Worm (Caenorhabditis elegans) whole organism, mixed stage, embryonic: ENCODE results near the gene sre-32.

ENCODE experiments used
- M03D4.4 ChIP-seq: sonication (generic microtip); optimal IDR thresholded peaks from 2 replicates; lab custom pipeline; 2017; ENCODE audit warnings: mild to moderate bottlenecking, missing genetic modification characterization, missing compliant biosample characterization
- bed-3 ChIP-seq: fragments of 200-800 bp; sonication (Bioruptor generic); optimal IDR thresholded peaks from 3 replicates; lab custom pipeline; 2018; ENCODE audit warnings: mild to moderate bottlenecking, missing genetic modification characterization, moderate library complexity, missing compliant biosample characterization
- blmp-1 ChIP-seq: fragments of 150-350 bp; optimal IDR thresholded peaks from 2 replicates; lab custom pipeline; 2014; ENCODE audit warnings: missing biosample characterization, missing genetic modification characterization
- ceh-39 ChIP-seq: fragments of 150-350 bp; optimal IDR thresholded peaks from 2 replicates; lab custom pipeline; 2014; ENCODE audit warnings: missing biosample characterization, missing genetic modification characterization
- ceh-43 ChIP-seq: fragments of 200-800 bp; sonication (Bioruptor generic); optimal IDR thresholded peaks from 2 replicates; lab custom pipeline; 2018; ENCODE audit warnings: mild to moderate bottlenecking, missing genetic modification characterization, moderate library complexity, missing compliant biosample characterization
- ceh-83 ChIP-seq: fragments of 200-800 bp; sonication (Bioruptor generic); optimal IDR thresholded peaks from 2 replicates; lab custom pipeline; 2018; ENCODE audit warnings: mild to moderate bottlenecking, missing genetic modification characterization, missing compliant biosample characterization
- ces-1 ChIP-seq: fragments of 150-350 bp; optimal IDR thresholded peaks from 2 replicates; lab custom pipeline; 2014; ENCODE audit warnings: missing biosample characterization, missing genetic modification reagents, missing genetic modification characterization
- cnd-1 ChIP-seq: fragments of 200-800 bp; sonication (Bioruptor generic); optimal IDR thresholded peaks from 2 replicates; lab custom pipeline; 2018; ENCODE audit warnings: mild to moderate bottlenecking, missing genetic modification characterization, missing compliant biosample characterization
- drap-1 ChIP-seq: fragments of 200-800 bp; sonication (Bioruptor generic); optimal IDR thresholded peaks from 3 replicates; lab custom pipeline; 2018; ENCODE audit warnings: mild to moderate bottlenecking, missing genetic modification characterization, missing compliant biosample characterization
- elt-3 ChIP-seq: fragments of 150-350 bp; optimal IDR thresholded peaks from 2 replicates; lab custom pipeline; 2014; ENCODE audit warnings: missing biosample characterization, missing genetic modification characterization
- flh-1 ChIP-seq: fragments of 200-800 bp; sonication (Bioruptor generic); optimal IDR thresholded peaks from 2 replicates; lab custom pipeline; 2018; ENCODE audit warnings: mild to moderate bottlenecking, missing genetic modification characterization, moderate library complexity, missing compliant biosample characterization
- ham-2 ChIP-seq: fragments of 200-800 bp; sonication (Bioruptor generic); optimal IDR thresholded peaks from 2 replicates; lab custom pipeline; 2018; ENCODE audit warnings: mild to moderate bottlenecking, missing genetic modification characterization, missing compliant biosample characterization
- hlh-1 ChIP-seq: fragments of 150-350 bp; optimal IDR thresholded peaks from 2 replicates; lab custom pipeline; 2014; ENCODE audit warnings: missing biosample characterization, missing genetic modification reagents, missing genetic modification characterization
- lin-13 ChIP-seq: fragments of 150-350 bp; optimal IDR thresholded peaks from 2 replicates; lab custom pipeline; 2014; ENCODE audit warnings: missing biosample characterization, missing genetic modification characterization
- lin-32 ChIP-seq: fragments of 200-800 bp; sonication (Bioruptor generic); optimal IDR thresholded peaks from 2 replicates; lab custom pipeline; 2018; ENCODE audit warnings: mild to moderate bottlenecking, missing genetic modification characterization, missing compliant biosample characterization
- lsy-2 ChIP-seq: fragments of 150-350 bp; optimal IDR thresholded peaks from 2 replicates; lab custom pipeline; 2014; ENCODE audit warnings: missing biosample characterization, missing genetic modification characterization
- mab-5 ChIP-seq: fragments of 150-350 bp; optimal IDR thresholded peaks from 2 replicates; lab custom pipeline; 2014; ENCODE audit warnings: missing biosample characterization, missing genetic modification characterization
- mls-2 ChIP-seq: sonication (generic microtip); optimal IDR thresholded peaks from 2 replicates; lab custom pipeline; 2016; ENCODE audit warnings: mild to moderate bottlenecking, missing genetic modification characterization, moderate library complexity, missing compliant biosample characterization
- nhr-12 ChIP-seq: fragments of 150-350 bp; optimal IDR thresholded peaks from 2 replicates; lab custom pipeline; 2014; ENCODE audit warnings: missing biosample characterization, missing genetic modification characterization
- nhr-2 ChIP-seq: fragments of 150-350 bp; optimal IDR thresholded peaks from 2 replicates; lab custom pipeline; 2014; ENCODE audit warnings: missing biosample characterization, missing genetic modification characterization
- nhr-237 ChIP-seq: fragments of 150-350 bp; optimal IDR thresholded peaks from 2 replicates; lab custom pipeline; 2014; ENCODE audit warnings: missing biosample characterization, missing genetic modification characterization
- nhr-28 ChIP-seq: fragments of 150-350 bp; optimal IDR thresholded peaks from 2 replicates; lab custom pipeline; 2014; ENCODE audit warnings: missing biosample characterization, missing genetic modification characterization
- nhr-76 ChIP-seq: sonication (generic microtip); optimal IDR thresholded peaks from 2 replicates; lab custom pipeline; 2017; ENCODE audit warnings: missing biosample characterization, missing genetic modification characterization
- pha-4 ChIP-seq: fragments of 150-350 bp; optimal IDR thresholded peaks from 2 replicates; lab custom pipeline; 2018; ENCODE audit warnings: missing biosample characterization, missing genetic modification reagents, missing genetic modification characterization
- sem-2 ChIP-seq: fragments of 200-800 bp; sonication (Bioruptor generic); optimal IDR thresholded peaks from 2 replicates; lab custom pipeline; 2018; ENCODE audit warnings: mild to moderate bottlenecking, missing genetic modification characterization, missing compliant biosample characterization
- snpc-4 ChIP-seq: fragments of 150-350 bp; optimal IDR thresholded peaks from 2 replicates; lab custom pipeline; 2014; ENCODE audit warnings: missing biosample characterization, missing genetic modification characterization
- sptf-1 ChIP-seq: sonication (generic microtip); optimal IDR thresholded peaks from 2 replicates; lab custom pipeline; 2017; ENCODE audit warnings: mild to moderate bottlenecking, missing genetic modification characterization, moderate library complexity, missing compliant biosample characterization
- tbx-8 ChIP-seq: fragments of 200-800 bp; sonication (Bioruptor generic); optimal IDR thresholded peaks from 2 replicates; lab custom pipeline; 2018; ENCODE audit warnings: mild to moderate bottlenecking, missing genetic modification characterization, moderate library complexity, missing compliant biosample characterization
- unc-120 ChIP-seq: sonication (generic microtip); optimal IDR thresholded peaks from 2 replicates; lab custom pipeline; 2017; ENCODE audit warnings: missing genetic modification characterization, missing compliant biosample characterization; ENCODE audit not compliant: poor library complexity, severe bottlenecking
- unc-39 ChIP-seq: fragments of 150-350 bp; optimal IDR thresholded peaks from 2 replicates; lab custom pipeline; 2014; ENCODE audit warnings: missing biosample characterization, missing genetic modification characterization
- unc-62 ChIP-seq: fragments of 150-350 bp; optimal IDR thresholded peaks from 2 replicates; lab custom pipeline; 2014; ENCODE audit warnings: missing biosample characterization, missing genetic modification reagents, missing genetic modification characterization
- zip-8 ChIP-seq: fragments of 150-350 bp; optimal IDR thresholded peaks from 2 replicates; lab custom pipeline; 2014; ENCODE audit warnings: missing biosample characterization, missing genetic modification characterization
- ztf-11 ChIP-seq: fragments of 150-350 bp; optimal IDR thresholded peaks from 2 replicates; lab custom pipeline; 2014; ENCODE audit warnings: missing biosample characterization, missing genetic modification characterization

Gene sre-32

DNA sequence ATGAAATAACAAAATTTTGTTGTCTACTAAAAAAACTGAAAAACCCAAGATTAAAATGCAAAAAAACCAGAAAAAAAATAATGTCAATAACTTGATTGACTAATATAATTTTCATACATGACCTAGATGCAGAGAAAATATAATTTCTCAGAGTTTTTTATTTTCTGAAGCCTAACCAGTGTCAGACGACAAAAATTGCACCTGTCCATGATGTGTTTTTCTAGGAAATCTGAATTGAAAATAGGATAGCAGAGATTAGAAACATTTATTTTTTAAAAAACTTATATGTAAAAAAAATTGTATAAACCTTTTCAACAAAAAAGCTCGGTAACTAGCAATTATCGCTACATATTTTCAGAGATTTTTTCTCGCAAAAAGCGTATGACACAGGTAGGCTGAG lies 38.5 kb downstream of the sre-32 start:
- TF ChIP-seq cnd-1 (tag; lab: Kevin White, UChicago) (no peak), nhr-28 (tag; lab: Kevin White, UChicago) (no peak), nhr-2 (tag; lab: Kevin White, UChicago) (no peak), ceh-39 (tag; lab: Kevin White, UChicago) (no peak), unc-39 (tag; lab: Kevin White, UChicago) (no peak), ceh-83 (GFP tag; lab: Kevin White, UChicago) (no peak), hlh-1 (tag; lab: Kevin White, UChicago) (no peak), zip-8 (tag; lab: Kevin White, UChicago) (no peak), mab-5 (tag; lab: Kevin White, UChicago) (no peak), sem-2 (no peak), snpc-4 (tag; lab: Kevin White, UChicago) (no peak), nhr-76 (no peak), ces-1 (GFP tag; lab: Kevin White, UChicago) (no peak), tbx-8 (no peak), nhr-12 (tag; lab: Kevin White, UChicago) (no peak), elt-3 (tag; lab: Kevin White, UChicago) (no peak), nhr-237 (no peak), ham-2 (GFP tag; lab: Kevin White, UChicago) (no peak), lsy-2 (tag; lab: Kevin White, UChicago) (no peak), drap-1 (GFP tag; lab: Kevin White, UChicago) (no peak)

DNA sequence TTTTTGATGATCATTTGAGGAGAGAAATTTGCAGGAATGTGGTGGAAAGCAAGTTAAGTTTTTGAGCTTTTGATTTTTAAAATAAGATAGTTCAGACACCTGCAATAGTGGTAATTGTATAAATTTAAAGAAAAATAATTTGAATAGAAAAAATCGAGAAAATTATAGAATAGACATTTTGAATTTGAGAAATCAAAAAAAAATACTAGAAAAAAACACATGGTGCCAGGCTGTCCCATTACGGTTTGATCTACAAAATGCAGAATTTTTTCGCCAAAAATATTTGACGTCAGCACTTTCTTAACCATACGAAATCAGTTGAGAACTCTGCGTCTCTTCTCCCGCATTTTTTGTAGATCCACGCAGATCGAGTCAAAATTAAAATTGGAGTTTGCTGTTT lies 39.0 kb downstream of the sre-32 start, which contains the start of gene sre-27:
Gene sre-27 (minus strand): TSS at position 101 of the 400 bp plus-strand sequence.
- TF ChIP-seq nhr-12 (tag; lab: Kevin White, UChicago): no peak
- TF ChIP-seq unc-62 (GFP tag; lab: Kevin White, UChicago): no peak
- TF ChIP-seq sem-2: no peak
- no peak for TF ChIP-seq hlh-1 (tag; lab: Kevin White, UChicago)
- no peak for TF ChIP-seq flh-1 (GFP tag; lab: Kevin White, UChicago)
- no peak for TF ChIP-seq ceh-83 (GFP tag; lab: Kevin White, UChicago)
- TF ChIP-seq ztf-11 (tag; lab: Kevin White, UChicago): no peak
- no peak for TF ChIP-seq nhr-237
- no peak for TF ChIP-seq elt-3 (tag; lab: Kevin White, UChicago)
- no peak for TF ChIP-seq unc-120
- TF ChIP-seq zip-8 (tag; lab: Kevin White, UChicago): no peak
- no peak for TF ChIP-seq bed-3 (GFP tag; lab: Kevin White, UChicago)
- TF ChIP-seq lsy-2 (tag; lab: Kevin White, UChicago): no peak

DNA sequence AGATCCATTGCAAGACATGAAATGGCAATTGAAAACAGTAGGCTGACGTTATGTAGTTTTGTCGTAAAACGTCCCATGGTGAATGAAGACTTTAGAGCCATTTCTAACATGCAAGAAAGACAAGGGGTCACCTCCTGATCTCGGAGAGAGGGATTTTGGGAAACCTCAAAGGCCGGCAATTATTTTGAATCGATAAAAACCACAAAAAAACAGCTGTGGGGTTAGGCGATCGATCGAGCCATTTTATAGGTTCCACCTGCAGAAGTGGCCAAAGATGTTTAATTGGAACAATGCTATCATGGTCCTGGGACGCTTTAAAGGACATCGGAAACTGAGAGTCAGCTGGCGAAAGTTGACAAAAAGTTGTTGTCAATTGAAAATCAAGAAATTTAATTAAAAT lies 41.7 kb downstream of the sre-32 start, which contains the start of gene Y57A10C.11:
Gene Y57A10C.11 (minus strand): TSS at position 101 of the 400 bp plus-strand sequence.
- TF ChIP-seq lin-13 (tag; lab: Kevin White, UChicago) (no peak), elt-3 (tag; lab: Kevin White, UChicago) (no peak), ceh-43 (GFP tag; lab: Kevin White, UChicago) (no peak), unc-120 (no peak), nhr-76 (no peak), unc-62 (GFP tag; lab: Kevin White, UChicago) (no peak), ztf-11 (tag; lab: Kevin White, UChicago) (no peak), blmp-1 (tag; lab: Kevin White, UChicago) (no peak), tbx-8 (no peak), nhr-12 (tag; lab: Kevin White, UChicago) (no peak), lsy-2 (tag; lab: Kevin White, UChicago) (no peak), ham-2 (GFP tag; lab: Kevin White, UChicago) (no peak)

DNA sequence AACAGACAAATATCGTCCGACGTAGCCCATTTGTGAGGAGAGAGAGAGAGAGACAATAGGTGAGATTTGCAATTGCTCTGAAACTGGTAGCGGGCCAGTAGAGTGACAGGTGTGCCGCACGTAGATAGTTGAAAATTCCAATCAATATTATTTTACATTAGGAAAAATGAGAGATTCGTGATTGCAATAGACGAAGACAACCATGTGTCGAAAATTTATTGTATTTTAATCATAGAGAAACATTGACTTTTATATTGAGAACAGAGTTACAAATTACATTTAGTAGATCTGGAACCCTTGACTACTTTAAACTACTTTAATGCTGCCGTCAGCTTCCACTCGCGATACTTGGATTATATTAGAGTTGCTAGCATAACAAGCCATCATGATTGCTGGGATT lies 44.1 kb downstream of the sre-32 start, which contains the start of gene Y57A10C.1:
Gene Y57A10C.1 (minus strand): TSS at position 101 of the 400 bp plus-strand sequence.
- TF ChIP-seq unc-62 (GFP tag; lab: Kevin White, UChicago): no peak
- no peak for TF ChIP-seq nhr-28 (tag; lab: Kevin White, UChicago)
- TF ChIP-seq lin-13 (tag; lab: Kevin White, UChicago): no peak
- TF ChIP-seq mls-2 (tag; lab: Kevin White, UChicago): no peak
- no peak for TF ChIP-seq M03D4.4 (tag; lab: Kevin White, UChicago)
- TF ChIP-seq lin-32 (GFP tag; lab: Kevin White, UChicago): no peak
- no peak for TF ChIP-seq blmp-1 (tag; lab: Kevin White, UChicago)
- no peak for TF ChIP-seq ceh-83 (GFP tag; lab: Kevin White, UChicago)
- TF ChIP-seq ces-1 (GFP tag; lab: Kevin White, UChicago): no peak
- TF ChIP-seq pha-4: no peak
- TF ChIP-seq sptf-1: no peak
- no peak for TF ChIP-seq unc-39 (tag; lab: Kevin White, UChicago)
- no peak for TF ChIP-seq flh-1 (GFP tag; lab: Kevin White, UChicago)
